Worm (Caenorhabditis elegans): ENCODE results near the gene mlc-7.

- TF ChIP-seq nhr-28 (tag; optimal IDR thresholded peaks at IDR 0.05) (no peak), ZK546.5 (tag; optimal IDR thresholded peaks at IDR 0.05) (no peak), skn-1 (tag; optimal IDR thresholded peaks at IDR 0.05) (no peak), nhr-11 (tag; optimal IDR thresholded peaks at IDR 0.05) (no peak), nhr-67 (tag; optimal IDR thresholded peaks at IDR 0.05) (no peak), ceh-82 (tag; optimal IDR thresholded peaks at IDR 0.05) (no peak), mdl-1 (tag; optimal IDR thresholded peaks at IDR 0.05) (no peak), unc-39 (tag; optimal IDR thresholded peaks at IDR 0.05) (no peak), pha-4 (tag; optimal IDR thresholded peaks at IDR 0.05) (no peak), R02D3.7 (tag; optimal IDR thresholded peaks at IDR 0.05) (no peak), unc-62 (GFP tag; optimal IDR thresholded peaks at IDR 0.05) (no peak), pqm-1 (tag; optimal IDR thresholded peaks at IDR 0.05) (no peak), jun-1 (tag; optimal IDR thresholded peaks at IDR 0.05) (no peak)
These were observed 19.7 kb upstream of the mlc-7 start, which contains the start of gene W06F12.2 for ce11 chrIII:13731589-13731988.
